Worm (Caenorhabditis elegans) whole organism, L3 larva: ENCODE results near the gene srx-86.

Experiments
- R02D3.7 ChIP-seq: fragments of 150-350 bp; optimal IDR thresholded peaks from 2 replicates; lab custom pipeline; 2014; ENCODE audit warnings: missing biosample characterization, missing genetic modification characterization
- ama-1 ChIP-seq: fragments of 150-350 bp; optimal IDR thresholded peaks from 2 replicates; lab custom pipeline; 2018
- ceh-16 ChIP-seq: sonication (generic microtip); optimal IDR thresholded peaks from 2 replicates; lab custom pipeline; 2017; ENCODE audit warnings: missing biosample characterization, missing genetic modification characterization
- ceh-28 ChIP-seq: fragments of 150-350 bp; optimal IDR thresholded peaks from 2 replicates; lab custom pipeline; 2014; ENCODE audit warnings: missing biosample characterization, missing genetic modification reagents, missing genetic modification characterization
- ceh-82 ChIP-seq: fragments of 150-350 bp; optimal IDR thresholded peaks from 2 replicates; lab custom pipeline; 2014; ENCODE audit warnings: missing biosample characterization, missing genetic modification characterization
- ceh-9 ChIP-seq: sonication (generic microtip); optimal IDR thresholded peaks from 2 replicates; lab custom pipeline; 2018; ENCODE audit warnings: missing biosample characterization, missing genetic modification characterization
- daf-12 ChIP-seq: fragments of 150-350 bp; optimal IDR thresholded peaks from 2 replicates; lab custom pipeline; 2014; ENCODE audit warnings: missing biosample characterization, missing genetic modification reagents, missing genetic modification characterization
- egl-27 ChIP-seq: sonication (generic microtip); optimal IDR thresholded peaks from 4 replicates; lab custom pipeline; 2017; ENCODE audit warnings: missing biosample characterization, missing genetic modification reagents, missing genetic modification characterization
- egl-5 ChIP-seq: fragments of 150-350 bp; optimal IDR thresholded peaks from 2 replicates; lab custom pipeline; 2017; ENCODE audit warnings: missing biosample characterization, missing genetic modification reagents, missing genetic modification characterization, inconsistent platforms
- elt-1 ChIP-seq: fragments of 150-350 bp; optimal IDR thresholded peaks from 2 replicates; lab custom pipeline; 2014; ENCODE audit warnings: missing biosample characterization, missing genetic modification characterization
- elt-2 ChIP-seq: sonication (generic microtip); optimal IDR thresholded peaks from 2 replicates; lab custom pipeline; 2016; ENCODE audit warnings: missing genetic modification reagents, mild to moderate bottlenecking, missing genetic modification characterization, missing compliant biosample characterization
- elt-3 ChIP-seq, 3 experiments: fragments of 150-350 bp in 1 of 3; sonication (generic microtip) in 2 of 3; optimal IDR thresholded peaks; 2 replicates in 2 of 3; 4 replicates in 1 of 3; lab custom pipeline; 2014 to 2017; ENCODE audit warnings: missing biosample characterization in 3 of 3, missing genetic modification characterization in 3 of 3
- fkh-10 ChIP-seq: sonication (generic microtip); optimal IDR thresholded peaks from 2 replicates; lab custom pipeline; 2017; ENCODE audit warnings: missing biosample characterization, missing genetic modification reagents, missing genetic modification characterization
- fkh-2 ChIP-seq: fragments of 150-350 bp; optimal IDR thresholded peaks from 2 replicates; lab custom pipeline; 2014; ENCODE audit warnings: missing biosample characterization, missing genetic modification reagents, missing genetic modification characterization
- hmg-11 ChIP-seq: sonication (generic microtip); optimal IDR thresholded peaks from 2 replicates; lab custom pipeline; 2016; ENCODE audit warnings: missing genetic modification characterization, missing compliant biosample characterization
- jun-1 ChIP-seq: fragments of 150-350 bp; optimal IDR thresholded peaks from 2 replicates; lab custom pipeline; 2014; ENCODE audit warnings: missing biosample characterization, missing genetic modification reagents, missing genetic modification characterization
- lin-39 ChIP-seq: fragments of 150-350 bp; optimal IDR thresholded peaks from 2 replicates; lab custom pipeline; 2018; ENCODE audit warnings: missing biosample characterization, missing genetic modification reagents, missing genetic modification characterization
- lsy-12 ChIP-seq: sonication (generic microtip); optimal IDR thresholded peaks from 2 replicates; lab custom pipeline; 2016; ENCODE audit warnings: mild to moderate bottlenecking, missing genetic modification characterization, missing compliant biosample characterization
- mdl-1 ChIP-seq: fragments of 150-350 bp; optimal IDR thresholded peaks from 2 replicates; lab custom pipeline; 2014; ENCODE audit warnings: missing biosample characterization, missing genetic modification characterization
- mml-1 ChIP-seq: fragments of 150-350 bp; sonication (generic microtip); optimal IDR thresholded peaks from 3 replicates; lab custom pipeline; 2014; ENCODE audit warnings: missing biosample characterization, missing genetic modification characterization
- nfya-1 ChIP-seq: sonication (generic microtip); optimal IDR thresholded peaks from 2 replicates; lab custom pipeline; 2017; ENCODE audit warnings: missing genetic modification characterization, mild to moderate bottlenecking, missing compliant biosample characterization, antibody characterized with exemption, moderate library complexity; ENCODE audit not compliant: insufficient read depth
- nhr-11 ChIP-seq: fragments of 150-350 bp; optimal IDR thresholded peaks from 2 replicates; lab custom pipeline; 2014; ENCODE audit warnings: missing biosample characterization, missing genetic modification characterization
- nhr-12 ChIP-seq: fragments of 150-350 bp; optimal IDR thresholded peaks from 2 replicates; lab custom pipeline; 2014; ENCODE audit warnings: missing biosample characterization, missing genetic modification characterization
- nhr-237 ChIP-seq: fragments of 150-350 bp; optimal IDR thresholded peaks from 2 replicates; lab custom pipeline; 2014; ENCODE audit warnings: missing biosample characterization, missing genetic modification characterization
- nhr-25 ChIP-seq: sonication (generic microtip); optimal IDR thresholded peaks from 2 replicates; lab custom pipeline; 2017; ENCODE audit warnings: missing biosample characterization, missing genetic modification characterization
- nhr-28 ChIP-seq: fragments of 150-350 bp; optimal IDR thresholded peaks from 2 replicates; lab custom pipeline; 2014; ENCODE audit warnings: missing biosample characterization, missing genetic modification characterization
- nhr-43 ChIP-seq: sonication (generic microtip); optimal IDR thresholded peaks from 2 replicates; lab custom pipeline; 2016; ENCODE audit warnings: mild to moderate bottlenecking, missing genetic modification characterization, missing compliant biosample characterization; ENCODE audit not compliant: poor library complexity, severe bottlenecking
- nhr-76 ChIP-seq: fragments of 150-350 bp; sonication (generic microtip); optimal IDR thresholded peaks from 5 replicates; lab custom pipeline; 2014; ENCODE audit warnings: missing biosample characterization, missing genetic modification characterization
- nhr-77 ChIP-seq: fragments of 150-350 bp; optimal IDR thresholded peaks from 2 replicates; lab custom pipeline; 2014; ENCODE audit warnings: missing biosample characterization, missing genetic modification characterization
- pha-4 ChIP-seq: fragments of 150-350 bp; optimal IDR thresholded peaks from 2 replicates; lab custom pipeline; 2014; ENCODE audit warnings: missing biosample characterization, missing genetic modification reagents, missing genetic modification characterization
- pqm-1 ChIP-seq: fragments of 150-350 bp; optimal IDR thresholded peaks from 2 replicates; lab custom pipeline; 2017; ENCODE audit warnings: missing biosample characterization, missing genetic modification characterization, inconsistent platforms
- sea-2 ChIP-seq: fragments of 150-350 bp; sonication (generic microtip); optimal IDR thresholded peaks from 4 replicates; lab custom pipeline; 2014; ENCODE audit warnings: missing biosample characterization, missing genetic modification reagents, missing genetic modification characterization
- skn-1 ChIP-seq: fragments of 150-350 bp; optimal IDR thresholded peaks from 2 replicates; lab custom pipeline; 2014; ENCODE audit warnings: missing biosample characterization, missing genetic modification characterization
- snpc-4 ChIP-seq: fragments of 150-350 bp; optimal IDR thresholded peaks from 2 replicates; lab custom pipeline; 2014; ENCODE audit warnings: missing biosample characterization, missing genetic modification characterization
- tbx-2 ChIP-seq: sonication (generic microtip); optimal IDR thresholded peaks from 2 replicates; lab custom pipeline; 2016; ENCODE audit warnings: mild to moderate bottlenecking, missing genetic modification characterization, missing compliant biosample characterization
- unc-62 ChIP-seq: fragments of 150-350 bp; sonication (generic microtip); optimal IDR thresholded peaks from 4 replicates; lab custom pipeline; 2014; ENCODE audit warnings: missing biosample characterization, missing genetic modification reagents, missing genetic modification characterization

Gene srx-86

DNA sequence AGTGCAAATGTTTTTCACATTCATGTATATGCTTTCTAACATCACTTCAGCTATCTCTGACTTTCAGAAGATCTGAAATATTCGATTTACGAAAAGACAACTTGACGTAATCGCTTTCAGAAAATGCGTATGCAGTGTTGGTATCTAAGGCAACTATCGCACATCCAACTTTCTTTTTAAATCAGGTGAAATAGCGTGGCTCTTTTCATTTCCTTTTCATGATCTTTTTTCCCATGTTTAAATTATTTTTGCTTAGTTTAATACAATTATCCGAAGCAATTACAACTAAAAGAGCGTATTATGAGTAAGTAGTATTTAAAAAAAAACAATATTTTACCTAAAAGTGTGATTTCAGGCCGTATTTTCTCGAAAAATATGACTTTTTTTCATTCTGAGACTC is 15.9 kb upstream of the srx-86 start, which contains the start of gene F38B7.11:
F38B7.11 (plus strand) TSS at position 301 of the 400 bp plus-strand sequence.
- TF ChIP-seq elt-3 (tag; optimal IDR thresholded peaks at IDR 0.05; lab: Kevin White, UChicago) (no peak), jun-1 (tag; lab: Kevin White, UChicago) (no peak), elt-1 (tag; lab: Kevin White, UChicago) (no peak), ceh-28 (no peak)

DNA sequence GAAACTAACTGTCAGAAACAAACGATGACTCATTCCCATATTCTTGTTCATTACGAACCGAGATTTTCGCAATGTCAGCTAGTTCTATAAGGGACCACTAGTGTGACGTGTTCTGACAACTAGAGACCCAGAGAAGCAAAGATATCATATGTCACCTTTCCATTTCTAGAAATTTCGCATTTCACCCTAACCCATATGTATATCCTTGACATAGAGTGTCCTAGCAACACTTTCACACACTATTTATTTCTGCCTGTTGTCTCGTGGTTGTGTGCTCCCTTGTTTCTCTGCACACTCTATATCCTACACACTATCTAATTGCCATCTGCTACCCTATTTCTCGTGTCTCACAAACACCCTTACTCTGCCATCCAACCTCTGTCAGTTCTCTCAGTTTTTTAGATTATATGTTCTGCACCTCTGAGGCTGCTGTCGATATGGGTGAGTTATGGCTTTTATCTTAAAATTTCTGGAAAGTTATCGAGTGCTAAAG is 13.8 kb upstream of the srx-86 start, which contains the start of the genes F38B7.17 and F38B7.3:
F38B7.17 (minus strand) TSS at position 51 of the 493 bp plus-strand sequence.
F38B7.3 (plus strand) TSS at position 194 of the 493 bp plus-strand sequence.
- TF ChIP-seq tbx-2 (tag; lab: Kevin White, UChicago), result no peak
- TF ChIP-seq pha-4 (tag; lab: Kevin White, UChicago), result peak; percentile 82
- no peak for TF ChIP-seq lsy-12 (tag; lab: Kevin White, UChicago)
- TF ChIP-seq nhr-11, result no peak
- TF ChIP-seq nhr-43 (tag; lab: Kevin White, UChicago), result peak; percentile 15
- peak; percentile 89 for TF ChIP-seq nhr-25
- no peak for TF ChIP-seq nhr-76
- peak; percentile 34 for TF ChIP-seq pqm-1
- TF ChIP-seq nhr-237 (tag; lab: Kevin White, UChicago), result no peak
- TF ChIP-seq skn-1 (tag; lab: Kevin White, UChicago), result peak; percentile 1
- peak; percentile 68 for TF ChIP-seq nfya-1 (tag; lab: Kevin White, UChicago)
- TF ChIP-seq snpc-4 (tag; lab: Kevin White, UChicago), result peak; percentile 6
- TF ChIP-seq elt-3 (tag; optimal IDR thresholded peaks at IDR 0.05; lab: Kevin White, UChicago), result no peak
- no peak for TF ChIP-seq fkh-2
- TF ChIP-seq elt-1 (tag; lab: Kevin White, UChicago), result peak; percentile 4
- peak; percentile 79 for TF ChIP-seq elt-2 (tag; lab: Kevin White, UChicago)
- TF ChIP-seq egl-27 (tag; lab: Kevin White, UChicago), result no peak
- peak; percentile 75 for TF ChIP-seq mdl-1 (tag; lab: Kevin White, UChicago)
- TF ChIP-seq lin-39, result peak; percentile 18
- TF ChIP-seq egl-5 (tag; lab: Kevin White, UChicago), result peak; percentile 2
- TF ChIP-seq, all 47 proteins: peak for 12

DNA sequence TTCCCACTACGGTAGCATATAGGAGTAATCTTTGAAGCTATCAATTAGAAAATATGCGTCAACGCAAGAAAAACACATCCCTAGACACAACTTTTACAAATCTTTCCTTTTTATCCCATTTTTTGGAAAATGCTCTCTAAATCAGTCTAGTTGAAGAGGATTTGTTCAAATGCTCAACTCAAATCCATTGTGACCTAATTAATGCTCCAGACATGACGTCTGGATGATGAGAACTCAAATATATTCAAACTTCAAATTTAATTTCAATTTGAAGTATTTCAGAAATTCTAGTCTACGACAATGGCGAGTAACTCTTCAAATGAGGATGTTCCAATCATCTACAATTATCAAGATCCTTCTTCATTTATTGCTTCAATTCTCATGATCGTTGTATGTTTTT is 10.4 kb upstream of the srx-86 start, which contains the start of gene srx-85:
srx-85 (plus strand) TSS at position 301 of the 400 bp plus-strand sequence.
- TF ChIP-seq fkh-2 (no peak), ceh-16 (no peak), ceh-82 (no peak), skn-1 (tag; lab: Kevin White, UChicago) (no peak), nhr-11 (no peak), nfya-1 (tag; lab: Kevin White, UChicago) (no peak), fkh-10 (no peak), mml-1 (no peak), elt-3 (tag; optimal IDR thresholded peaks at IDR 0.05; lab: Kevin White, UChicago) (no peak), ama-1 (lab: Kevin White, UChicago) (no peak), elt-2 (tag; lab: Kevin White, UChicago) (no peak), sea-2 (GFP tag; lab: Kevin White, UChicago) (no peak)

DNA sequence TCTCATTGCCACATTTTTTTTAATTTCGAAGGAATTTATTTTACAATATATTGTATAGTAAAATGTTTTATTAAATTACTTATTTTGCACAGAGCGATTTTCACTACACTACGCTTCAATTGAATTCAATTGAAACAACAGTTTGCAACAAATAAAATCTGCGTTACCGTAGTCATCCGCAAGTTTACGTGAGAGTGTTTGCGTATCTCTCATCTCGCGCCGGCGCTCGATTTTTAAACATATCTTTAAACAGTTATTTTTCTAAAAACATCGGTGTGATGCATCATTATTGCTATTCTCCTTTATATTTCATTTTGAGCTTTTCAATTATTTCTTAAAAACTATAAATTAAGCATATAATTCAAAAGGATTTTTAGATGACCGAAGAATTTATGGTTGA is 8.5 kb upstream of the srx-86 start, which contains the start of gene duo-1:
duo-1 (plus strand) TSS at position 371 of the 400 bp plus-strand sequence.
- TF ChIP-seq lin-39 (no peak), nhr-28 (tag; lab: Kevin White, UChicago) (no peak), sea-2 (GFP tag; lab: Kevin White, UChicago) (no peak), daf-12 (tag; lab: Kevin White, UChicago) (no peak), ceh-9 (no peak), nhr-237 (tag; lab: Kevin White, UChicago) (no peak), nhr-76 (no peak), hmg-11 (no peak), ceh-16 (no peak), pqm-1 (no peak), nhr-12 (tag; lab: Kevin White, UChicago) (no peak)

- TF ChIP-seq R02D3.7 (no peak), mdl-1 (tag; lab: Kevin White, UChicago) (no peak), pha-4 (tag; lab: Kevin White, UChicago) (no peak), mml-1 (no peak), nhr-77 (no peak), lin-39 (no peak), unc-62 (GFP tag; lab: Kevin White, UChicago) (no peak)
Observed at ce11 chrV:11564573-11564972, 1.8 kb downstream of the srx-86 start, which contains the start of gene srx-87. Gene srx-87 (plus strand): TSS chrV:11564873.
